Fruit fly (Drosophila melanogaster): ENCODE results near the gene Cmpk.

- peak; percentile 14 for TF ChIP-seq CG8301 (tag; optimal IDR thresholded peaks at IDR 0.05)
- TF ChIP-seq CG14655 (GFP tag; optimal IDR thresholded peaks at IDR 0.05), result peak; percentile 12
- peak; percentile 37 for TF ChIP-seq CG12605 (GFP tag; IDR thresholded peaks at IDR 0.05)
- peak; percentile 60 for TF ChIP-seq gl (tag; optimal IDR thresholded peaks at IDR 0.05)
- TF ChIP-seq CG4496 (GFP tag; IDR thresholded peaks at IDR 0.05), result peak; percentile 48; the same call in 2 of the 3 replicates
- TF ChIP-seq fd96Ca (GFP tag; IDR thresholded peaks at IDR 0.05), result peak; percentile 62; the same call in 2 of the 3 replicates
- TF ChIP-seq CG9948 (tag; optimal IDR thresholded peaks at IDR 0.05), result no peak
- peak; percentile 37 for TF ChIP-seq Snoo (tag; optimal IDR thresholded peaks at IDR 0.05)
- peak; percentile 34 for TF ChIP-seq Pif1B (GFP tag; optimal IDR thresholded peaks at IDR 0.05)
Observed at dm6 chr3R:26005978-26006934, 49.0 kb downstream of the Cmpk start.
